Worm (Caenorhabditis elegans): Measurements from ENCODE around the gene R02E12.4.

ce11 chrX:4016113-4016512 lies 11.0 kb downstream of the R02E12.4 start, which contains the start of gene hrg-1:
- no peak; the same call in 1 of the 2 replicates for TF ChIP-seq B0336.3 (GFP tag; IDR thresholded peaks at IDR 0.05)
- TF ChIP-seq efl-1 (GFP tag; optimal IDR thresholded peaks at IDR 0.05): no peak
- no peak for TF ChIP-seq F22D6.2 (tag; optimal IDR thresholded peaks at IDR 0.05)
- no peak for TF ChIP-seq ceh-40 (GFP tag; IDR thresholded peaks at IDR 0.05)
- TF ChIP-seq F49E8.2 (tag; optimal IDR thresholded peaks at IDR 0.05; ENCODE audit: insufficient read depth): no peak
- TF ChIP-seq snpc-3.4 (tag; optimal IDR thresholded peaks at IDR 0.05): no peak

Measured in whole organism, young adult.